Worm (Caenorhabditis elegans) whole organism, L2 larva: ENCODE measurements around the gene F42G2.5.

Source experiments
- C34F6.9 ChIP-seq: fragments of 150-350 bp; optimal IDR thresholded peaks from 2 replicates; lab custom pipeline; 2014; ENCODE audit warnings: missing biosample characterization, missing genetic modification characterization
- F13H6.1 ChIP-seq: sonication (generic microtip); optimal IDR thresholded peaks from 2 replicates; lab custom pipeline; 2016; ENCODE audit warnings: missing genetic modification characterization, missing compliant biosample characterization
- R02D3.7 ChIP-seq: fragments of 150-350 bp; optimal IDR thresholded peaks from 2 replicates; lab custom pipeline; 2014; ENCODE audit warnings: missing biosample characterization, missing genetic modification characterization
- Y55F3AM.14 ChIP-seq: fragments of 200-800 bp; sonication (Bioruptor generic); optimal IDR thresholded peaks from 2 replicates; lab custom pipeline; 2018; ENCODE audit warnings: mild to moderate bottlenecking, missing genetic modification characterization, missing compliant biosample characterization
- ZK546.5 ChIP-seq: sonication (generic microtip); optimal IDR thresholded peaks from 2 replicates; lab custom pipeline; 2017; ENCODE audit warnings: missing biosample characterization, missing genetic modification characterization
- alr-1 ChIP-seq: fragments of 150-350 bp; optimal IDR thresholded peaks from 2 replicates; lab custom pipeline; 2014; ENCODE audit warnings: missing biosample characterization, missing genetic modification characterization
- aly-2 ChIP-seq: fragments of 150-350 bp; optimal IDR thresholded peaks from 2 replicates; lab custom pipeline; 2014; ENCODE audit warnings: missing biosample characterization, missing genetic modification characterization
- ceh-16 ChIP-seq: fragments of 150-350 bp; optimal IDR thresholded peaks from 2 replicates; lab custom pipeline; 2014; ENCODE audit warnings: missing biosample characterization, missing genetic modification characterization
- crh-2 ChIP-seq: sonication (generic microtip); optimal IDR thresholded peaks from 2 replicates; lab custom pipeline; 2017; ENCODE audit warnings: missing biosample characterization, missing genetic modification characterization
- dmd-4 ChIP-seq: sonication (generic microtip); optimal IDR thresholded peaks from 2 replicates; lab custom pipeline; 2017; ENCODE audit warnings: missing biosample characterization, missing genetic modification characterization
- egl-27 ChIP-seq: sonication (generic microtip); optimal IDR thresholded peaks from 3 replicates; lab custom pipeline; 2017; ENCODE audit warnings: missing biosample characterization, missing genetic modification reagents, missing genetic modification characterization
- elt-1 ChIP-seq: fragments of 150-350 bp; optimal IDR thresholded peaks from 2 replicates; lab custom pipeline; 2014; ENCODE audit warnings: missing biosample characterization, missing genetic modification characterization
- elt-3 ChIP-seq: sonication (generic microtip); optimal IDR thresholded peaks from 2 replicates; lab custom pipeline; 2017; ENCODE audit warnings: missing biosample characterization, missing genetic modification characterization
- fos-1 ChIP-seq: fragments of 150-350 bp; optimal IDR thresholded peaks from 2 replicates; lab custom pipeline; 2014; ENCODE audit warnings: missing biosample characterization, missing genetic modification characterization
- lin-11 ChIP-seq: fragments of 150-350 bp; sonication (generic microtip); optimal IDR thresholded peaks from 2 replicates; lab custom pipeline; 2014; ENCODE audit warnings: missing biosample characterization, missing genetic modification characterization, inconsistent platforms, mixed read lengths
- lin-13 ChIP-seq: fragments of 150-350 bp; optimal IDR thresholded peaks from 2 replicates; lab custom pipeline; 2014; ENCODE audit warnings: missing biosample characterization, missing genetic modification reagents, missing genetic modification characterization
- mab-5 ChIP-seq: fragments of 150-350 bp; optimal IDR thresholded peaks from 2 replicates; lab custom pipeline; 2014; ENCODE audit warnings: missing biosample characterization, missing genetic modification characterization
- mbf-1 ChIP-seq: sonication (generic microtip); optimal IDR thresholded peaks from 2 replicates; lab custom pipeline; 2017; ENCODE audit warnings: missing biosample characterization, missing genetic modification characterization
- mdl-1 ChIP-seq, 2 experiments: fragments of 150-350 bp in 1 of 2; sonication (generic microtip) in 1 of 2; optimal IDR thresholded peaks; 2 replicates each; lab custom pipeline; 2017; ENCODE audit warnings: missing biosample characterization in 2 of 2, missing genetic modification characterization in 2 of 2
- nhr-10 ChIP-seq: sonication (generic microtip); optimal IDR thresholded peaks from 2 replicates; lab custom pipeline; 2017; ENCODE audit warnings: missing biosample characterization, missing genetic modification characterization
- nhr-12 ChIP-seq: fragments of 150-350 bp; optimal IDR thresholded peaks from 2 replicates; lab custom pipeline; 2014; ENCODE audit warnings: missing biosample characterization, missing genetic modification characterization
- nhr-129 ChIP-seq: fragments of 150-350 bp; optimal IDR thresholded peaks from 2 replicates; lab custom pipeline; 2014; ENCODE audit warnings: missing biosample characterization, missing genetic modification characterization
- nhr-23 ChIP-seq: fragments of 150-350 bp; optimal IDR thresholded peaks from 2 replicates; lab custom pipeline; 2014; ENCODE audit warnings: missing biosample characterization, missing genetic modification reagents, missing genetic modification characterization
- peb-1 ChIP-seq: fragments of 150-350 bp; optimal IDR thresholded peaks from 2 replicates; lab custom pipeline; 2014; ENCODE audit warnings: missing biosample characterization, missing genetic modification characterization
- sem-4 ChIP-seq: fragments of 150-350 bp; optimal IDR thresholded peaks from 2 replicates; lab custom pipeline; 2014; ENCODE audit warnings: missing biosample characterization, missing genetic modification reagents, missing genetic modification characterization
- skn-1 ChIP-seq: sonication (generic microtip); optimal IDR thresholded peaks from 2 replicates; lab custom pipeline; 2017; ENCODE audit warnings: missing biosample characterization, missing genetic modification characterization
- sma-3 ChIP-seq: sonication (generic microtip); optimal IDR thresholded peaks from 2 replicates; lab custom pipeline; 2016; ENCODE audit warnings: missing genetic modification reagents, missing genetic modification characterization, missing compliant biosample characterization
- sma-9 ChIP-seq, 2 experiments: fragments of 150-350 bp in 1 of 2; sonication (generic microtip) in 1 of 2; optimal IDR thresholded peaks; 2 replicates each; lab custom pipeline; 2014 to 2016; ENCODE audit warnings: missing genetic modification characterization in 2 of 2, mild to moderate bottlenecking in 1 of 2, missing biosample characterization in 1 of 2, missing compliant biosample characterization in 1 of 2, missing genetic modification reagents in 1 of 2, moderate library complexity in 1 of 2
- snpc-4 ChIP-seq: fragments of 150-350 bp; optimal IDR thresholded peaks from 2 replicates; lab custom pipeline; 2014; ENCODE audit warnings: missing biosample characterization, missing genetic modification characterization
- unc-39 ChIP-seq: fragments of 150-350 bp; optimal IDR thresholded peaks from 2 replicates; lab custom pipeline; 2014; ENCODE audit warnings: missing biosample characterization, missing genetic modification characterization
- unc-55 ChIP-seq: fragments of 150-350 bp; sonication (generic microtip); optimal IDR thresholded peaks from 3 replicates; lab custom pipeline; 2014; ENCODE audit warnings: missing biosample characterization, missing genetic modification reagents, missing genetic modification characterization
- unc-62 ChIP-seq: fragments of 150-350 bp; optimal IDR thresholded peaks from 2 replicates; lab custom pipeline; 2014; ENCODE audit warnings: missing biosample characterization, missing genetic modification reagents, missing genetic modification characterization
- zag-1 ChIP-seq: fragments of 150-350 bp; optimal IDR thresholded peaks from 2 replicates; lab custom pipeline; 2014; ENCODE audit warnings: missing biosample characterization, missing genetic modification characterization
- ztf-1 ChIP-seq: fragments of 200-800 bp; sonication (Bioruptor generic); conservative IDR thresholded peaks from 2 replicates; pipeline ENCODE4 v1.3.6; 2022; ENCODE audit warnings: missing genetic modification characterization, missing compliant biosample characterization
- ztf-11 ChIP-seq: sonication (generic microtip); optimal IDR thresholded peaks from 2 replicates; lab custom pipeline; 2017; ENCODE audit warnings: missing biosample characterization, missing genetic modification characterization

The F42G2.5 gene

ce11 chrII:2390884-2391283 is 26.9 kb downstream of the F42G2.5 start, which contains the start of gene F16G10.10:
Gene F16G10.10 (minus strand): TSS chrII:2390984.
- no peak for TF ChIP-seq mab-5 (tag; lab: Kevin White, UChicago)
- TF ChIP-seq Y55F3AM.14: no peak
- no peak for TF ChIP-seq aly-2 (tag; lab: Kevin White, UChicago)
- no peak for TF ChIP-seq skn-1 (tag; lab: Kevin White, UChicago)
- no peak for TF ChIP-seq snpc-4 (tag; lab: Kevin White, UChicago)
- TF ChIP-seq sma-3 (GFP tag; lab: Kevin White, UChicago): no peak
- no peak for TF ChIP-seq fos-1 (tag; lab: Kevin White, UChicago)
- TF ChIP-seq sma-9 (GFP tag; optimal IDR thresholded peaks at IDR 0.05; lab: Kevin White, UChicago): no peak
- TF ChIP-seq sma-9 (tag; optimal IDR thresholded peaks at IDR 0.05; lab: Kevin White, UChicago): no peak
- TF ChIP-seq unc-39: no peak
- TF ChIP-seq alr-1 (tag; lab: Kevin White, UChicago): no peak
- no peak for TF ChIP-seq egl-27 (tag; lab: Kevin White, UChicago)
- TF ChIP-seq unc-62: no peak
- no peak for TF ChIP-seq peb-1 (tag; lab: Kevin White, UChicago)
- no peak for TF ChIP-seq nhr-10 (tag; lab: Kevin White, UChicago)

DNA sequence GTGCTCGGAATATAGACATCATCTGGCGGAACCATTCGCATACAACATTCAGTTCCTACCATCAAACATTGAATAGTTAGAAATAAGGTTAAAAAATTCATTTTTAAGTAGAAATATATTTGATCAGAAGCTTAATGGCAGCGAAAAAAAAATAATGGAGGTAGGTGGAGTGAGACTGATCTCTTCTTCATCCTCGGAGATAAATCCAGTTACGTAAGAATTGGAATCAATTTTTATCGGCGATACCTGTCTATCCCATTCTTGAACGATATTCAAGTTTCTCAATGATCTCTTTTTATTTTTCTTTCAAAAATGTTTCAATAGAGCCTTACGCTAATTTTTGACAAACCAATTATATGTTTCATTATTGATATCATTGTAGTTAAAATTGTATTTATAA is 32.3 kb downstream of the F42G2.5 start, which contains the start of gene F16G10.9:
Gene F16G10.9 (minus strand): TSS at position 101 of the 400 bp plus-strand sequence.
- TF ChIP-seq mdl-1 (tag; optimal IDR thresholded peaks at IDR 0.05; lab: Kevin White, UChicago): no peak
- no peak for TF ChIP-seq aly-2 (tag; lab: Kevin White, UChicago)
- no peak for TF ChIP-seq ZK546.5 (tag; lab: Kevin White, UChicago)
- TF ChIP-seq C34F6.9 (tag; lab: Kevin White, UChicago): no peak
- no peak for TF ChIP-seq egl-27 (tag; lab: Kevin White, UChicago)
- no peak for TF ChIP-seq ztf-11 (tag; lab: Kevin White, UChicago)
- no peak for TF ChIP-seq dmd-4 (tag; lab: Kevin White, UChicago)
- no peak for TF ChIP-seq snpc-4 (tag; lab: Kevin White, UChicago)
- no peak for TF ChIP-seq skn-1 (tag; lab: Kevin White, UChicago)
- no peak for TF ChIP-seq elt-3
- TF ChIP-seq ztf-1: no peak
- TF ChIP-seq R02D3.7 (tag; lab: Kevin White, UChicago): no peak
- TF ChIP-seq Y55F3AM.14: no peak

- TF ChIP-seq ztf-11 (tag; lab: Kevin White, UChicago): no peak
- TF ChIP-seq nhr-129: no peak
- no peak for TF ChIP-seq nhr-12 (tag; lab: Kevin White, UChicago)
- TF ChIP-seq unc-62: no peak
- no peak for TF ChIP-seq elt-1 (tag; lab: Kevin White, UChicago)
- TF ChIP-seq zag-1: no peak
- TF ChIP-seq ZK546.5 (tag; lab: Kevin White, UChicago): no peak
- TF ChIP-seq ceh-16 (tag; lab: Kevin White, UChicago): no peak
- no peak for TF ChIP-seq alr-1 (tag; lab: Kevin White, UChicago)
- TF ChIP-seq Y55F3AM.14: no peak
- TF ChIP-seq aly-2 (tag; lab: Kevin White, UChicago): no peak
- no peak for TF ChIP-seq mbf-1 (tag; lab: Kevin White, UChicago)
- no peak for TF ChIP-seq crh-2
- no peak for TF ChIP-seq lin-13 (GFP tag; lab: Kevin White, UChicago)
- TF ChIP-seq nhr-23 (tag; lab: Kevin White, UChicago): no peak
- TF ChIP-seq F13H6.1 (tag; lab: Kevin White, UChicago): no peak
- TF ChIP-seq, all 48 proteins: peak for 0
Observed at ce11 chrII:2383334-2383733, 34.5 kb downstream of the F42G2.5 start, which contains the start of gene F16G10.8. Gene F16G10.8 (minus strand): TSS chrII:2383434.

DNA sequence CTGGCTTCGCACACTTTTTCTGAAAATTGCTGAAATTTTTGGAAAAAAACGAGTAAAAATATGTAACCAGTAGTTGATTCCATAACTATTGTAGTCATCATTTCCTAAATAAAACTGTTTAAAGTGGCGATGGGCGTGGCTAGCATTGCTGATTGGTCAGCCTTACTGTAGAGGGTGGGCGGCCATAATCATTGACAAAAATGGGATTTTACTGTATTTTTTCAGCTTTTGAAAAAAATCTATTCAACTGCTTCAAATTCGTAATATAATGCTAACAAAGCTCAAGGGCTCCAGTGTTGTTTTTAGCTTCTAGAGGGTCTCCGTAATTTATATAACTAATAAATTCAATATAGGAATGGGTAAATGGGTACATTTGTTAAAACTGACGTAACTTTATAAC is 37.6 kb downstream of the F42G2.5 start, which contains the start of gene F16G10.7:
Gene F16G10.7 (minus strand): TSS at position 101 of the 400 bp plus-strand sequence.
- TF ChIP-seq mdl-1 (tag; optimal IDR thresholded peaks at IDR 0.05; lab: Kevin White, UChicago): no peak
- TF ChIP-seq zag-1: no peak
- TF ChIP-seq sem-4 (tag; lab: Kevin White, UChicago): no peak
- no peak for TF ChIP-seq skn-1 (tag; lab: Kevin White, UChicago)
- no peak for TF ChIP-seq ztf-11 (tag; lab: Kevin White, UChicago)
- no peak for TF ChIP-seq unc-55 (GFP tag; lab: Kevin White, UChicago)
- no peak for TF ChIP-seq ceh-16 (tag; lab: Kevin White, UChicago)
- no peak for TF ChIP-seq lin-11 (tag; lab: Kevin White, UChicago)
